Worm (Caenorhabditis elegans) whole organism, L2 larva: ENCODE results near the gene C16D9.6.

ENCODE experiments used
- R02D3.7 ChIP-seq: fragments of 150-350 bp; optimal IDR thresholded peaks from 2 replicates; lab custom pipeline; 2014; ENCODE audit warnings: missing biosample characterization, missing genetic modification characterization
- Y55F3AM.14 ChIP-seq: fragments of 200-800 bp; sonication (Bioruptor generic); optimal IDR thresholded peaks from 2 replicates; lab custom pipeline; 2018; ENCODE audit warnings: mild to moderate bottlenecking, missing genetic modification characterization, missing compliant biosample characterization
- alr-1 ChIP-seq: fragments of 150-350 bp; optimal IDR thresholded peaks from 2 replicates; lab custom pipeline; 2014; ENCODE audit warnings: missing biosample characterization, missing genetic modification characterization
- aly-2 ChIP-seq: fragments of 150-350 bp; optimal IDR thresholded peaks from 2 replicates; lab custom pipeline; 2014; ENCODE audit warnings: missing biosample characterization, missing genetic modification characterization
- blmp-1 ChIP-seq: sonication (generic microtip); optimal IDR thresholded peaks from 2 replicates; lab custom pipeline; 2017; ENCODE audit warnings: missing genetic modification characterization, mild to moderate bottlenecking, missing compliant biosample characterization, antibody characterized with exemption, moderate library complexity; ENCODE audit not compliant: insufficient read depth
- crh-2 ChIP-seq: sonication (generic microtip); optimal IDR thresholded peaks from 2 replicates; lab custom pipeline; 2017; ENCODE audit warnings: missing biosample characterization, missing genetic modification characterization
- dmd-4 ChIP-seq: sonication (generic microtip); optimal IDR thresholded peaks from 2 replicates; lab custom pipeline; 2017; ENCODE audit warnings: missing biosample characterization, missing genetic modification characterization
- egl-27 ChIP-seq: sonication (generic microtip); optimal IDR thresholded peaks from 3 replicates; lab custom pipeline; 2017; ENCODE audit warnings: missing biosample characterization, missing genetic modification reagents, missing genetic modification characterization
- elt-3 ChIP-seq: sonication (generic microtip); optimal IDR thresholded peaks from 2 replicates; lab custom pipeline; 2017; ENCODE audit warnings: missing biosample characterization, missing genetic modification characterization
- fos-1 ChIP-seq: fragments of 150-350 bp; optimal IDR thresholded peaks from 2 replicates; lab custom pipeline; 2014; ENCODE audit warnings: missing biosample characterization, missing genetic modification characterization
- gmeb-1 ChIP-seq: fragments of 150-350 bp; optimal IDR thresholded peaks from 2 replicates; lab custom pipeline; 2014; ENCODE audit warnings: missing biosample characterization, missing genetic modification characterization
- lin-13 ChIP-seq: fragments of 150-350 bp; optimal IDR thresholded peaks from 2 replicates; lab custom pipeline; 2014; ENCODE audit warnings: missing biosample characterization, missing genetic modification reagents, missing genetic modification characterization
- lin-39 ChIP-seq: fragments of 150-350 bp; optimal IDR thresholded peaks from 2 replicates; lab custom pipeline; 2014; ENCODE audit warnings: missing biosample characterization, missing genetic modification reagents, missing genetic modification characterization
- lsy-2 ChIP-seq, 2 experiments: fragments of 150-350 bp in 1 of 2; sonication (generic microtip) in 1 of 2; optimal IDR thresholded peaks; 2 replicates each; lab custom pipeline; 2014 to 2017; ENCODE audit warnings: missing biosample characterization in 2 of 2, missing genetic modification characterization in 2 of 2
- mbf-1 ChIP-seq: sonication (generic microtip); optimal IDR thresholded peaks from 2 replicates; lab custom pipeline; 2017; ENCODE audit warnings: missing biosample characterization, missing genetic modification characterization
- mdl-1 ChIP-seq, 2 experiments: fragments of 150-350 bp in 1 of 2; sonication (generic microtip) in 1 of 2; optimal IDR thresholded peaks; 2 replicates each; lab custom pipeline; 2017; ENCODE audit warnings: missing biosample characterization in 2 of 2, missing genetic modification characterization in 2 of 2
- nhr-10 ChIP-seq: sonication (generic microtip); optimal IDR thresholded peaks from 2 replicates; lab custom pipeline; 2017; ENCODE audit warnings: missing biosample characterization, missing genetic modification characterization
- nhr-11 ChIP-seq: fragments of 150-350 bp; optimal IDR thresholded peaks from 2 replicates; lab custom pipeline; 2014; ENCODE audit warnings: missing biosample characterization, missing genetic modification characterization
- nhr-12 ChIP-seq: fragments of 150-350 bp; optimal IDR thresholded peaks from 2 replicates; lab custom pipeline; 2014; ENCODE audit warnings: missing biosample characterization, missing genetic modification characterization
- nhr-129 ChIP-seq: fragments of 150-350 bp; optimal IDR thresholded peaks from 2 replicates; lab custom pipeline; 2014; ENCODE audit warnings: missing biosample characterization, missing genetic modification characterization
- nhr-21 ChIP-seq: fragments of 150-350 bp; optimal IDR thresholded peaks from 2 replicates; lab custom pipeline; 2014; ENCODE audit warnings: missing biosample characterization, missing genetic modification characterization
- nhr-237 ChIP-seq: fragments of 150-350 bp; optimal IDR thresholded peaks from 2 replicates; lab custom pipeline; 2014; ENCODE audit warnings: missing biosample characterization, missing genetic modification characterization
- nhr-25 ChIP-seq: fragments of 150-350 bp; sonication (generic microtip); optimal IDR thresholded peaks from 3 replicates; lab custom pipeline; 2014; ENCODE audit warnings: missing biosample characterization, missing genetic modification characterization
- peb-1 ChIP-seq: fragments of 150-350 bp; optimal IDR thresholded peaks from 2 replicates; lab custom pipeline; 2014; ENCODE audit warnings: missing biosample characterization, missing genetic modification characterization
- sem-4 ChIP-seq: fragments of 150-350 bp; optimal IDR thresholded peaks from 2 replicates; lab custom pipeline; 2014; ENCODE audit warnings: missing biosample characterization, missing genetic modification reagents, missing genetic modification characterization
- skn-1 ChIP-seq: sonication (generic microtip); optimal IDR thresholded peaks from 2 replicates; lab custom pipeline; 2017; ENCODE audit warnings: missing biosample characterization, missing genetic modification characterization
- sma-3 ChIP-seq: sonication (generic microtip); optimal IDR thresholded peaks from 2 replicates; lab custom pipeline; 2016; ENCODE audit warnings: missing genetic modification reagents, missing genetic modification characterization, missing compliant biosample characterization
- sma-9 ChIP-seq, 2 experiments: fragments of 150-350 bp in 1 of 2; sonication (generic microtip) in 1 of 2; optimal IDR thresholded peaks; 2 replicates each; lab custom pipeline; 2014 to 2016; ENCODE audit warnings: missing genetic modification characterization in 2 of 2, mild to moderate bottlenecking in 1 of 2, missing biosample characterization in 1 of 2, missing compliant biosample characterization in 1 of 2, missing genetic modification reagents in 1 of 2, moderate library complexity in 1 of 2
- snpc-4 ChIP-seq: fragments of 150-350 bp; optimal IDR thresholded peaks from 2 replicates; lab custom pipeline; 2014; ENCODE audit warnings: missing biosample characterization, missing genetic modification characterization
- unc-39 ChIP-seq: fragments of 150-350 bp; optimal IDR thresholded peaks from 2 replicates; lab custom pipeline; 2014; ENCODE audit warnings: missing biosample characterization, missing genetic modification characterization
- unc-55 ChIP-seq: fragments of 150-350 bp; sonication (generic microtip); optimal IDR thresholded peaks from 3 replicates; lab custom pipeline; 2014; ENCODE audit warnings: missing biosample characterization, missing genetic modification reagents, missing genetic modification characterization
- unc-62 ChIP-seq: fragments of 150-350 bp; optimal IDR thresholded peaks from 2 replicates; lab custom pipeline; 2014; ENCODE audit warnings: missing biosample characterization, missing genetic modification reagents, missing genetic modification characterization
- ztf-1 ChIP-seq: fragments of 200-800 bp; sonication (Bioruptor generic); conservative IDR thresholded peaks from 2 replicates; pipeline ENCODE4 v1.3.6; 2022; ENCODE audit warnings: missing genetic modification characterization, missing compliant biosample characterization
- ztf-11 ChIP-seq: sonication (generic microtip); optimal IDR thresholded peaks from 2 replicates; lab custom pipeline; 2017; ENCODE audit warnings: missing biosample characterization, missing genetic modification characterization

The C16D9.6 gene

ce11 chrV:8245457-8245856 is 4.7 kb downstream of the C16D9.6 start, which contains the start of gene C16D9.5:
TSS of gene C16D9.5 (minus strand) at chrV:8245557.
- no peak for TF ChIP-seq crh-2 (tag; lab: Kevin White, UChicago)
- TF ChIP-seq nhr-237 (tag; lab: Kevin White, UChicago), result no peak
- TF ChIP-seq lin-39 (tag; lab: Kevin White, UChicago), result no peak
- TF ChIP-seq elt-3 (tag; lab: Kevin White, UChicago), result no peak
- no peak for TF ChIP-seq unc-55 (GFP tag; lab: Kevin White, UChicago)
- TF ChIP-seq nhr-11 (tag; lab: Kevin White, UChicago), result no peak
- no peak for TF ChIP-seq peb-1
- no peak for TF ChIP-seq lsy-2 (tag; optimal IDR thresholded peaks at IDR 0.05; lab: Kevin White, UChicago)
- TF ChIP-seq gmeb-1 (tag; lab: Kevin White, UChicago), result no peak
- no peak for TF ChIP-seq unc-39 (tag; lab: Kevin White, UChicago)
- no peak for TF ChIP-seq nhr-21 (tag; lab: Kevin White, UChicago)
- TF ChIP-seq fos-1 (tag; lab: Kevin White, UChicago), result no peak
- TF ChIP-seq, all 48 proteins: peak for 0

- TF ChIP-seq nhr-25 (no peak), fos-1 (tag; lab: Kevin White, UChicago) (peak; percentile 73), blmp-1 (tag; lab: Kevin White, UChicago) (no peak), ztf-1 (GFP tag; lab: Robert Waterston, UW) (no peak), egl-27 (tag; lab: Kevin White, UChicago) (no peak), alr-1 (tag; lab: Kevin White, UChicago) (no peak), nhr-21 (tag; lab: Kevin White, UChicago) (no peak), sem-4 (tag; lab: Kevin White, UChicago) (no peak)
These were observed 6.9 kb downstream of the C16D9.6 start for ce11 chrV:8243201-8243600.

ce11 chrV:8242798-8243197 is 7.3 kb downstream of the C16D9.6 start, which contains the start of gene C16D9.4:
TSS of gene C16D9.4 (minus strand) at chrV:8242898.
- TF ChIP-seq R02D3.7 (tag; lab: Kevin White, UChicago), result no peak
- no peak for TF ChIP-seq unc-55 (GFP tag; lab: Kevin White, UChicago)
- TF ChIP-seq unc-62 (GFP tag; lab: Kevin White, UChicago), result no peak
- TF ChIP-seq nhr-11 (tag; lab: Kevin White, UChicago), result no peak
- no peak for TF ChIP-seq dmd-4 (tag; lab: Kevin White, UChicago)
- no peak for TF ChIP-seq lin-13 (GFP tag; lab: Kevin White, UChicago)

ce11 chrV:8239928-8240327 is 10.2 kb downstream of the C16D9.6 start, which contains the start of gene C16D9.3:
TSS of gene C16D9.3 (minus strand) at chrV:8240028.
- TF ChIP-seq nhr-10 (no peak), unc-62 (GFP tag; lab: Kevin White, UChicago) (no peak), Y55F3AM.14 (GFP tag; lab: Kevin White, UChicago) (no peak), crh-2 (tag; lab: Kevin White, UChicago) (no peak), sma-9 (GFP tag; optimal IDR thresholded peaks at IDR 0.05; lab: Kevin White, UChicago) (no peak), sma-9 (tag; optimal IDR thresholded peaks at IDR 0.05; lab: Kevin White, UChicago) (no peak), nhr-237 (tag; lab: Kevin White, UChicago) (no peak), aly-2 (no peak), nhr-12 (no peak), unc-55 (GFP tag; lab: Kevin White, UChicago) (no peak), skn-1 (tag; lab: Kevin White, UChicago) (no peak), nhr-129 (no peak), mbf-1 (no peak), dmd-4 (tag; lab: Kevin White, UChicago) (no peak), ztf-11 (tag; lab: Kevin White, UChicago) (no peak), mdl-1 (tag; optimal IDR thresholded peaks at IDR 0.05; lab: Kevin White, UChicago) (no peak)

- TF ChIP-seq lsy-2 (tag; optimal IDR thresholded peaks at IDR 0.05; lab: Kevin White, UChicago) (peak in 1 of 2 experiments; percentile 44), nhr-21 (tag; lab: Kevin White, UChicago) (peak; percentile 60), fos-1 (tag; lab: Kevin White, UChicago) (peak; percentile 26), sma-3 (GFP tag; lab: Kevin White, UChicago) (peak; percentile 3), sem-4 (tag; lab: Kevin White, UChicago) (no peak), alr-1 (tag; lab: Kevin White, UChicago) (no peak), snpc-4 (tag; lab: Kevin White, UChicago) (no peak), skn-1 (tag; lab: Kevin White, UChicago) (no peak)
These were observed 11.8 kb downstream of the C16D9.6 start, which contains the start of gene rol-3 for ce11 chrV:8238290-8238689. TSS of gene rol-3 (minus strand) at chrV:8238409.
